Worm (Caenorhabditis elegans): ENCODE data around the gene erfa-3.

- TF ChIP-seq snpc-4 (tag; optimal IDR thresholded peaks at IDR 0.05) (no peak), ceh-82 (tag; optimal IDR thresholded peaks at IDR 0.05) (no peak), dmd-4 (tag; optimal IDR thresholded peaks at IDR 0.05) (no peak), nhr-10 (tag; optimal IDR thresholded peaks at IDR 0.05) (no peak), nhr-25 (tag; optimal IDR thresholded peaks at IDR 0.05) (peak; percentile 75), nhr-237 (tag; optimal IDR thresholded peaks at IDR 0.05) (no peak), R02D3.7 (tag; optimal IDR thresholded peaks at IDR 0.05) (no peak), unc-55 (GFP tag; optimal IDR thresholded peaks at IDR 0.05) (no peak), elt-1 (tag; optimal IDR thresholded peaks at IDR 0.05) (no peak), peb-1 (tag; optimal IDR thresholded peaks at IDR 0.05) (no peak)
Measured at ce11 chrV:11070388-11070787, 42.5 kb downstream of the erfa-3 start.
